Worm (Caenorhabditis elegans) whole organism, L4 larva: Measurements from ENCODE around the gene C06C3.4.

Experiments used
- aha-1 ChIP-seq: fragments of 150-350 bp; peaks from one replicate; lab custom pipeline; 2014; ENCODE audit warnings: missing biosample characterization, missing genetic modification characterization
- ceh-62 ChIP-seq: sonication (generic microtip); optimal IDR thresholded peaks from 2 replicates; lab custom pipeline; 2017; ENCODE audit warnings: missing biosample characterization, missing genetic modification characterization
- lsy-2 ChIP-seq, 2 experiments: fragments of 150-350 bp in 1 of 2; sonication (generic microtip) in 1 of 2; optimal IDR thresholded peaks; 2 replicates each; lab custom pipeline; 2014 to 2017; ENCODE audit warnings: missing biosample characterization in 2 of 2, missing genetic modification characterization in 2 of 2
- mdt-29 ChIP-seq: fragments of 200-800 bp; sonication (Bioruptor generic); IDR thresholded peaks from 2 replicates; pipeline ENCODE4 v1.3.6; 2022; ENCODE audit warnings: missing genetic modification reagents, missing genetic modification characterization, missing compliant biosample characterization
- pha-4 ChIP-seq, 2 experiments: fragments of 150-350 bp in 1 of 2; fragments of 200-800 bp in 1 of 2; sonication (Bioruptor generic) in 1 of 2; IDR thresholded peaks in 1 of 2; optimal IDR thresholded peaks in 1 of 2; 2 replicates each; pipeline versions ENCODE4 v1.3.6 to Lab custom; 2014 to 2022; ENCODE audit warnings: missing genetic modification characterization in 2 of 2, missing genetic modification reagents in 2 of 2, missing biosample characterization in 1 of 2, missing compliant biosample characterization in 1 of 2

DNA sequence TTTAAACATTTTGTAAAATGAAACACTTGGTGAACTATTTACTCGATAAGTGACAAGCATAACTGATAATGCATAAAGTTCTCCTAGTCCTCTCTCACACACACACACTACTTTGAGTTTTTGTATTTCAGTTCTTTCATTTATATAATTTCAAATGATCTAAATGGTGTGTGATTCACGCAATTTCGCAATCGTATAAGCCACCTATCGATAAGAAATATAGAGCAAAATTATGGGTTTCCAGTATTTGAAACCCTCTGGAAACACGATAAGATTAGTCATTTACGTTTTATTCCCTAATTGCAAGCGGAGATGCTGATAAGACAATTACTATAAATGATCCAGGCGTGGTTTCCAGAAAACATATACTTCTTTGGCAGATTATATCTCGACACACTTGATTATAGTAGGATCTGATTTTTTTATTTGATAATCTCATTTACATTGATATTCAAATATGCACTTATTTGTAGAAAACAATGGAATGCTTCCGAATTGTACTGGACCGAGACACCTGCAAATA, 39.1 kb downstream of the C06C3.4 start, which contains the start of gene arrd-3:
- no peak for TF ChIP-seq pha-4 (GFP tag; IDR thresholded peaks at IDR 0.05; lab: Robert Waterston, UW)
- TF ChIP-seq pha-4 (tag; optimal IDR thresholded peaks at IDR 0.05; lab: Kevin White, UChicago), result no peak
- no peak for TF ChIP-seq mdt-29 (GFP tag; lab: Robert Waterston, UW)
- TF ChIP-seq aha-1 (tag; lab: Kevin White, UChicago), result no peak
- TF ChIP-seq ceh-62 (tag; lab: Kevin White, UChicago), result no peak
- no peak for TF ChIP-seq lsy-2 (tag; optimal IDR thresholded peaks at IDR 0.05; lab: Kevin White, UChicago)
